Worm (Caenorhabditis elegans) whole organism, L4/young adult: Measurements from ENCODE around the gene C56A3.5.

Experiments used
- W03F9.2 ChIP-seq: fragments of 150-350 bp; optimal IDR thresholded peaks from 2 replicates; lab custom pipeline; 2014; ENCODE audit warnings: missing biosample characterization, missing genetic modification characterization
- dao-5 ChIP-seq: sonication (generic microtip); optimal IDR thresholded peaks from 2 replicates; lab custom pipeline; 2016; ENCODE audit warnings: missing genotype, missing genetic modification characterization, moderate library complexity, missing compliant biosample characterization
- him-1 ChIP-seq: sonication (generic microtip); optimal IDR thresholded peaks from 2 replicates; lab custom pipeline; 2016; ENCODE audit warnings: missing genotype, missing genetic modification reagents, missing genetic modification characterization, missing compliant biosample characterization

C56A3.5 gene

ce11 chrV:13551601-13552000 is at the start of gene C56A3.5, which contains the start of gene C56A3.4:
C56A3.5 (plus strand) TSS chrV:13551967.
C56A3.4 (minus strand) TSS chrV:13551754.
- TF ChIP-seq W03F9.2 (tag; lab: Kevin White, UChicago) (peak; percentile 54), him-1 (tag; lab: Kevin White, UChicago) (no peak)

- TF ChIP-seq W03F9.2 (tag; lab: Kevin White, UChicago) = no peak
- no peak for TF ChIP-seq him-1 (tag; lab: Kevin White, UChicago)
- no peak for TF ChIP-seq dao-5
Measured at ce11 chrV:13506321-13506720, 45.4 kb upstream of the C56A3.5 start, which contains the start of gene R11G10.4. R11G10.4 (plus strand) TSS chrV:13506621.

- no peak for TF ChIP-seq him-1 (tag; lab: Kevin White, UChicago)
- no peak for TF ChIP-seq W03F9.2 (tag; lab: Kevin White, UChicago)
- TF ChIP-seq dao-5 = no peak
Measured at ce11 chrV:13511618-13512017, 40.1 kb upstream of the C56A3.5 start, which contains the start of gene avr-15. avr-15 (minus strand) TSS chrV:13511718.

ce11 chrV:13512515-13512914 is 39.3 kb upstream of the C56A3.5 start:
- no peak for TF ChIP-seq dao-5
- TF ChIP-seq W03F9.2 (tag; lab: Kevin White, UChicago) = no peak
- no peak for TF ChIP-seq him-1 (tag; lab: Kevin White, UChicago)

DNA sequence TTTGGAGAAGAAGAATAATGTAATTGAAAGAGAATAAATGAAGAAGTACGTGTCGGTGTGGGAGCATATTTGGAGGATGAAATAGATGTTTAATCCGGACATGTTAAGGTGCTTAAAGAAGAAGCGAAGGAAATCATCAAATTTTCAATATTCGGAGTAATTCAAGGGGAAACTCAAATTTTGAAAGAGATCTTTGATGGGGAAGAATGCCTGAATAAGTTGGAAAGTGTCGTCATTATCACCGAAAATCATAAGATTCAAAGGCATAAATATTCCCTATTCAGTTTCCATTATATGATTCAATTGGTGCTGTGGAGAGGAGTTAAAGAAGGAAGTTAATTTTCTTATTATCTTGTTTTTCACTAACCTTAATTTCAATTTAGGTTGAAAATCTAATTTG is 36.7 kb upstream of the C56A3.5 start, which contains the start of gene semi-1:
TSS of gene semi-1 (minus strand) at position 101 of the 400 bp plus-strand sequence.
- TF ChIP-seq dao-5 (no peak), him-1 (tag; lab: Kevin White, UChicago) (no peak), W03F9.2 (tag; lab: Kevin White, UChicago) (no peak)

ce11 chrV:13523194-13523593 is 28.6 kb upstream of the C56A3.5 start, which contains the start of gene R11G10.3:
R11G10.3 (plus strand) TSS chrV:13523494.
- TF ChIP-seq him-1 (tag; lab: Kevin White, UChicago) (no peak), dao-5 (no peak), W03F9.2 (tag; lab: Kevin White, UChicago) (no peak)

- TF ChIP-seq W03F9.2 (tag; lab: Kevin White, UChicago) (no peak), dao-5 (no peak), him-1 (tag; lab: Kevin White, UChicago) (no peak)
Measured at ce11 chrV:13529165-13529564, 22.6 kb upstream of the C56A3.5 start.

DNA sequence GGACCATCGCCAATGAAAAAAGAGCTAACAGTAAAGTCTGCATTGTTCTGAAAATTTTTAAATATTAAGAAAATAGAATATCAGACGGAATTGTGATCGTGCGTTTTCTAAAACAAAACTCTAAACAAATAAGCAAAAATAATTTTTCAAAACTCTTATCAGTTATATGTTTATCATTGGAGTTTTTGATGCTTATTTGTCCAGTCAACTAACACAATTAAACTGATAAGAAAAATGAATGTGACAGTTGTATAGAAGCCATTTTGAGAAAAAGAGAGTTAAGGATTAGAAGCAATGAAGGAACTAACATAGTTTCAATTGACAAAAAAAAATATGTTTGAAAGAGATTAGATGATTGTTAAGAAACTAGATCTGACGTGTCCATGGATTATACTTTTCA is 21.1 kb upstream of the C56A3.5 start, which contains the start of gene ttr-44:
TSS of gene ttr-44 (minus strand) at position 47 of the 400 bp plus-strand sequence.
- no peak for TF ChIP-seq dao-5
- no peak for TF ChIP-seq him-1 (tag; lab: Kevin White, UChicago)

DNA sequence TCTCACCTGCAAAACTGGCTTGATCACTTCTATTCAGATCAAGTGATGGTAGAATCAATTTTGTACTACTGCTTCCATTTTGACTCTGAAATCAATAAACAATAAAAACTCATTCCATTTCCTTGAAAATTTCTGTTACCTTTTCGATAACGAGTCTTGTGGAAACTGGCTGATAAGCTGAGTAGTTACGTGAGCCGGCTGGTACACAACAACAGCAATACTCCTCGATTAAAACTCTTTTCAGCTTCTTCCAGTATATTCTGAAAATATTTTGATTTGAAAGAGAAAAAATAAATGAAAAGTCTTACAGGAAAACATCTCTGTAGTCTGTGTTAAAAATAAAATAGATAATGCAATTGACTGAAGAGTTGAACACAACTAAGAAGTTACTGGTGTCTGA is 19.3 kb upstream of the C56A3.5 start:
- TF ChIP-seq dao-5 (no peak), W03F9.2 (tag; lab: Kevin White, UChicago) (no peak), him-1 (tag; lab: Kevin White, UChicago) (no peak)

DNA sequence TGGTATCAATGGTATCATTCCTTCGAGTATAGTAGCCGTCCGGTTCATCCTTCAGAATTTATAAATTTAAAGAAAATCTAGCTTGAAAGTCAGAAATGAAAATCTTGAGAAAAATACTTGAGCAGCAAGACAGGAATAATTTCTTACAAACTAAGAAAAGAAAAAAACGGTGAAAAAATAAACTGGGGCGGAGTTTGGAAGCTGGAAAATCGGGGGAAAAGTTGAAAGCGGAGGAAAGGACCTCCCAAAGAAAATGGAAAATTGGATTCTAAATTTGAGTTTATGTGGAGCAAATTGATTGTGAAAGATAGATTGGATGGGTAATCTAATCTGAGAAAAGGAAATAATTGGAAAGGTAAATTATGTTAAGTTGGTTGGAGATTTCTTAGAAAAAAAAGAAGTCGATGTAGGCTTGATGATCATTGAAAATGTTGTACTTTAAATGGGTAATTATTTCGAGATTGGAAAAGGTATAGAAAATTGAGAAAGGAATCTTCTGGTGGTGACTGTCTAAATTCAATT is 15.6 kb upstream of the C56A3.5 start, which contains the start of gene frpr-5:
TSS of gene frpr-5 (minus strand) at position 51 of the 522 bp plus-strand sequence.
- TF ChIP-seq him-1 (tag; lab: Kevin White, UChicago) (no peak), dao-5 (no peak), W03F9.2 (tag; lab: Kevin White, UChicago) (no peak)

- no peak for TF ChIP-seq W03F9.2 (tag; lab: Kevin White, UChicago)
- no peak for TF ChIP-seq dao-5
- TF ChIP-seq him-1 (tag; lab: Kevin White, UChicago) = no peak
Measured at ce11 chrV:13556297-13556696, 4.5 kb downstream of the C56A3.5 start, which contains the start of gene C56A3.6. C56A3.6 (minus strand) TSS chrV:13556397.

DNA sequence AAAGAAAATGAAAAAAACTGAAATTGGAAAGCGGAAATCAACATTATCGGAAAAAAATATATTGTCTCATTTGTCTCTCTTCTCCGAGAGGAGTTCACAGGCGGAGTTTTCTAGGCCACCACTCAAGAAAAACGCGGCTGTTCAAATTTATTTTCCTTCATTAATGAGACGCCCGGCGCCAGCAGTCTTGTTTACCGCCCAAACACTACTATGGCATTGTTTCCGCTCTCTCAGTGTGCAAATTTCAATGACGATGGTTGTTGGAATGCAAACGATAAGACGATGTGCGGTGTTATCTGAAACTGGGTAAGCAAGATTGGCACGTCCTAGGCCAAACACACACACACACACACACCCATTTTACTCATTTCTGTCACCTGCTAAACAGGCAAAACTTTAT is 5.0 kb downstream of the C56A3.5 start, which contains the start of gene cav-2:
TSS of gene cav-2 (plus strand) at position 359 of the 400 bp plus-strand sequence.
- TF ChIP-seq W03F9.2 (tag; lab: Kevin White, UChicago) (peak; percentile 84), him-1 (tag; lab: Kevin White, UChicago) (peak; percentile 64), dao-5 (no peak)

DNA sequence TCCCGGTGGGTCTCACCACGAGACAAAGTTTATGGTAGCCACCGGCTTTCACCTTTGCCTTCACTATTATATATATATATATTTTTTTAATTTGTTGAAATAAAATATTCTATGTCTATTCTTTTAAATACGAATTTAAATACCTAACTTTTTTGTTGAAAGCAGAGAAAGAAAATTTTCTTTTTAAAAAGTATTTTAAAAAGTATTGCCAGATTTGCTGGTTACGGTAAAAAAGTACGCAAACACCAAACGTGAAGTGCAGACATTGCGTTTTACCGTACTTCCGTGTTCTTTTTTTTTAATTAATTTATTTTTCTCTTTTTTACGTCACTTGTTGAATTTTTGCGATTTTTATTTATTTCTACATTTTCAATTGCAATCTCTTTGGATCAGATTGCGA is 8.2 kb downstream of the C56A3.5 start, which contains the start of gene C56A3.8:
TSS of gene C56A3.8 (plus strand) at position 301 of the 400 bp plus-strand sequence.
- TF ChIP-seq W03F9.2 (tag; lab: Kevin White, UChicago) = no peak
- no peak for TF ChIP-seq him-1 (tag; lab: Kevin White, UChicago)
- no peak for TF ChIP-seq dao-5

DNA sequence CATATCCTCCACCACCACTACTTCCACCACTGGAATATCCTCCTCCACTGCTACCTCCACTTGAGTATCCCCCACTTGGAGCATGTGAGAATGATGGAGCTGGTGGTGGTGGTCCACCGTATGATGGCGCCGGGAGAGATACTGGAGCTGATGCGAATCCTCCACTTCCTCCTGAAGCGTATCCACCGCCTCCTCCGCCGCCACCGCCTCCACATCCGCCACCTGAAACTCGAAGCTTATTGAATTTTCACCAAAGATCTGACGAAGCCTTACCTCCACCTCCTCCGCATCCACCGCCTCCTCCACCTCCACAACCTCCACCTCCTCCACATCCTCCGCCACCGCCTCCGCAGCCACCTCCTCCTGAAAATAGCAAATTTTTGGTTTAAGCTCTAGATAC is 11.0 kb downstream of the C56A3.5 start:
- TF ChIP-seq him-1 (tag; lab: Kevin White, UChicago) (no peak), W03F9.2 (tag; lab: Kevin White, UChicago) (no peak), dao-5 (no peak)
